Worm (Caenorhabditis elegans): ENCODE measurements around the gene cdf-2.

DNA sequence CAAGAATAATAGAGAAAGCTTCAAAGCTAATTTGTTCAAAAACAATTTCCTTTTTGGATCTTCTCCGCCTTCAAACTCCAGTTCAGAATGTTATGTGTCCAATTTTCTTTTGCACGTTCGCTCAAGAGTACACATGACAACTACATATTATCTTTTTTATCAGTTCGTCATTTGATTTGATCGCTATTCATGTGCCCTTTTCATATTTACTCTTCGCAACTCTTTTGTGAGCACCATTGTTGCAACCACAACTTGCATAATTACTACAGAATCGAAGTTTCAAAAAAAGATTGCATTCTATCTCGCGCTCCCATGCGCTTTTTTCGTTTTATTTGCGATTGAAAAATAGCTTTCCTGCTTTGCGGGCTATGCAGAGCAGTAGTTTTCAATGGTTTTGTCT is 31.5 kb downstream of the cdf-2 start:
- no peak for TF ChIP-seq nhr-11 (tag; optimal IDR thresholded peaks at IDR 0.05)
- TF ChIP-seq sox-4 (tag; optimal IDR thresholded peaks at IDR 0.05), result no peak
- no peak for TF ChIP-seq elt-3 (tag; optimal IDR thresholded peaks at IDR 0.05)
- no peak for TF ChIP-seq unc-62 (GFP tag; optimal IDR thresholded peaks at IDR 0.05)
- no peak for TF ChIP-seq aly-2 (tag; optimal IDR thresholded peaks at IDR 0.05)
- TF ChIP-seq ztf-11 (tag; optimal IDR thresholded peaks at IDR 0.05), result no peak
- TF ChIP-seq lsy-2 (tag; optimal IDR thresholded peaks at IDR 0.05), result no peak

Data from whole organism, L1 larva.